Fruit fly (Drosophila melanogaster) whole organism, embryonic: Measurements from ENCODE around the gene Prx1.

Source experiments
- ATbp ChIP-seq: fragments of 200-800 bp; sonication (Bioruptor generic); optimal IDR thresholded peaks from 2 replicates; lab custom pipeline; 2017; ENCODE audit warnings: missing biosample characterization, mild to moderate bottlenecking, missing genetic modification characterization, missing genetic modification reagents
- Aef1 ChIP-seq: fragments of 200-800 bp; sonication (Bioruptor generic); IDR thresholded peaks from 3 replicates; pipeline ENCODE4 v1.3.6; 2022; ENCODE audit warnings: missing biosample characterization, missing genetic modification characterization
- B-H1 ChIP-seq: fragments of 200-800 bp; sonication (Bioruptor generic); IDR thresholded peaks from 3 replicates; pipeline ENCODE4 v1.3.6; 2022; ENCODE audit warnings: missing biosample characterization, missing genetic modification characterization
- CG10321 ChIP-seq: fragments of 200-800 bp; sonication (Bioruptor generic); IDR thresholded peaks from 2 replicates; pipeline ENCODE4 v1.3.6; 2022; ENCODE audit warnings: missing biosample characterization, missing genetic modification characterization
- CG11093 ChIP-seq: fragments of 200-800 bp; sonication (Bioruptor generic); IDR thresholded peaks from 3 replicates; pipeline ENCODE4 v1.3.6; 2022; ENCODE audit warnings: missing biosample characterization, missing genetic modification characterization
- CG12219 ChIP-seq: fragments of 200-800 bp; sonication (Bioruptor generic); optimal IDR thresholded peaks from 3 replicates; lab custom pipeline; 2018; ENCODE audit warnings: missing biosample characterization, mild to moderate bottlenecking, missing genetic modification characterization
- CG13775 ChIP-seq: fragments of 200-800 bp; sonication (Bioruptor generic); optimal IDR thresholded peaks from 3 replicates; lab custom pipeline; 2017; ENCODE audit warnings: missing biosample characterization, mild to moderate bottlenecking, missing genetic modification characterization
- CG14050 ChIP-seq: fragments of 200-800 bp; sonication (Bioruptor generic); IDR thresholded peaks from 3 replicates; pipeline ENCODE4 v1.3.6; 2022; ENCODE audit warnings: missing biosample characterization, missing genetic modification characterization
- CG14965 ChIP-seq: fragments of 200-800 bp; sonication (Bioruptor generic); optimal IDR thresholded peaks from 2 replicates; lab custom pipeline; 2016; ENCODE audit warnings: missing biosample characterization, missing genetic modification characterization, borderline replicate concordance
- CG1603 ChIP-seq: fragments of 200-800 bp; sonication (Bioruptor generic); optimal IDR thresholded peaks from 2 replicates; lab custom pipeline; 2019; ENCODE audit warnings: missing biosample characterization, mild to moderate bottlenecking, missing genetic modification characterization, moderate library complexity
- CG1647 ChIP-seq: fragments of 200-800 bp; sonication (Bioruptor generic); optimal IDR thresholded peaks from 3 replicates; lab custom pipeline; 2016; ENCODE audit warnings: missing biosample characterization, missing genetic modification characterization
- CG17359 ChIP-seq: fragments of 200-800 bp; sonication (Bioruptor generic); optimal IDR thresholded peaks from 3 replicates; lab custom pipeline; 2018; ENCODE audit warnings: missing biosample characterization, mild to moderate bottlenecking, missing genetic modification characterization, moderate library complexity
- CG2712 ChIP-seq: fragments of 200-800 bp; optimal IDR thresholded peaks from 3 replicates; lab custom pipeline; 2019; ENCODE audit warnings: missing biosample characterization, mild to moderate bottlenecking, missing genetic modification characterization, moderate library complexity
- CG2875 ChIP-seq: fragments of 200-800 bp; sonication (Bioruptor generic); optimal IDR thresholded peaks from 2 replicates; lab custom pipeline; 2017; ENCODE audit warnings: missing biosample characterization, mild to moderate bottlenecking, missing genetic modification characterization, missing genetic modification reagents
- CG31441 ChIP-seq: fragments of 200-800 bp; sonication (Bioruptor generic); IDR thresholded peaks from 2 replicates; pipeline ENCODE4 v1.3.6; 2022; ENCODE audit warnings: missing biosample characterization, missing genetic modification characterization
- CG3847 ChIP-seq: fragments of 200-800 bp; sonication (Bioruptor generic); IDR thresholded peaks from 2 replicates; pipeline ENCODE4 v1.3.6; 2022; ENCODE audit warnings: missing biosample characterization, missing genetic modification characterization
- CG4707 ChIP-seq: fragments of 200-800 bp; sonication (Bioruptor generic); optimal IDR thresholded peaks from 2 replicates; lab custom pipeline; 2018; ENCODE audit warnings: missing biosample characterization, mild to moderate bottlenecking, missing genetic modification characterization, moderate library complexity
- CG7963 ChIP-seq: fragments of 200-800 bp; sonication (Bioruptor generic); IDR thresholded peaks from 3 replicates; pipeline ENCODE4 v1.3.6; 2022; ENCODE audit warnings: missing biosample characterization, missing genetic modification characterization; ENCODE audit not compliant: partially characterized antibody
- Dad ChIP-seq: fragments of 200-800 bp; sonication (Bioruptor generic); optimal IDR thresholded peaks from 3 replicates; lab custom pipeline; 2016; ENCODE audit warnings: missing biosample characterization, missing genetic modification characterization
- Doc3 ChIP-seq: fragments of 200-800 bp; sonication (Bioruptor generic); IDR thresholded peaks from 3 replicates; pipeline ENCODE4 v1.3.6; 2022; ENCODE audit warnings: missing biosample characterization, missing genetic modification characterization; ENCODE audit not compliant: partially characterized antibody
- Drgx ChIP-seq: fragments of 200-800 bp; sonication (Bioruptor generic); IDR thresholded peaks from 2 replicates; pipeline ENCODE4 v1.3.6; 2022; ENCODE audit warnings: missing biosample characterization, missing genetic modification characterization
- Ets65A ChIP-seq: fragments of 200-800 bp; sonication (Bioruptor generic); peaks from one replicate; lab custom pipeline; 2016; ENCODE audit warnings: missing biosample characterization, missing genetic modification characterization
- Gug ChIP-seq: fragments of 200-800 bp; sonication (Bioruptor generic); IDR thresholded peaks from 4 replicates; pipeline ENCODE4 v1.3.6; 2022; ENCODE audit warnings: missing biosample characterization, missing genetic modification characterization
- Hr3 ChIP-seq: fragments of 200-800 bp; sonication (Bioruptor generic); optimal IDR thresholded peaks from 3 replicates; lab custom pipeline; 2016; ENCODE audit warnings: missing biosample characterization, missing genetic modification characterization
- Kr ChIP-seq: fragments of 200-800 bp; sonication (Bioruptor generic); optimal IDR thresholded peaks from 2 replicates; lab custom pipeline; 2017; ENCODE audit warnings: missing biosample characterization, mild to moderate bottlenecking, missing genetic modification characterization
- Lim3 ChIP-seq: fragments of 200-800 bp; sonication (Bioruptor generic); IDR thresholded peaks from 2 replicates; pipeline ENCODE4 v1.3.6; 2022; ENCODE audit warnings: missing biosample characterization, missing genetic modification characterization
- Lpt ChIP-seq: fragments of >200 bp; optimal IDR thresholded peaks from 2 replicates; lab custom pipeline; 2018; ENCODE audit warnings: missing biosample characterization, missing genetic modification characterization
- Nf-YB ChIP-seq: fragments of 200-800 bp; sonication (Bioruptor generic); optimal IDR thresholded peaks from 3 replicates; lab custom pipeline; 2019; ENCODE audit warnings: missing biosample characterization, mild to moderate bottlenecking, missing genetic modification characterization, moderate library complexity
- Ptx1 ChIP-seq: fragments of 200-800 bp; sonication (Bioruptor generic); IDR thresholded peaks from 2 replicates; pipeline ENCODE4 v1.3.6; 2022; ENCODE audit warnings: missing biosample characterization, missing genetic modification characterization
- Sox102F ChIP-seq: fragments of 200-800 bp; sonication (Bioruptor generic); optimal IDR thresholded peaks from 2 replicates; lab custom pipeline; 2018; ENCODE audit warnings: missing biosample characterization, mild to moderate bottlenecking, missing genetic modification characterization, moderate library complexity
- Spps ChIP-seq: fragments of 200-800 bp; sonication (Bioruptor generic); optimal IDR thresholded peaks from 2 replicates; lab custom pipeline; 2018; ENCODE audit warnings: missing biosample characterization, mild to moderate bottlenecking, missing genetic modification characterization
- Ssrp ChIP-seq: fragments of 200-800 bp; sonication (Bioruptor generic); optimal IDR thresholded peaks from 2 replicates; lab custom pipeline; 2018; ENCODE audit warnings: missing biosample characterization, mild to moderate bottlenecking, missing genetic modification characterization, moderate library complexity
- ac ChIP-seq: fragments of 200-800 bp; sonication (Bioruptor generic); optimal IDR thresholded peaks from 3 replicates; lab custom pipeline; 2017; ENCODE audit warnings: missing biosample characterization, mild to moderate bottlenecking, missing genetic modification characterization
- al ChIP-seq: fragments of 200-800 bp; sonication (Bioruptor generic); IDR thresholded peaks from 2 replicates; pipeline ENCODE4 v1.3.6; 2022; ENCODE audit warnings: missing biosample characterization, missing genetic modification characterization
- ase ChIP-seq: fragments of 200-800 bp; sonication (Bioruptor generic); IDR thresholded peaks from 3 replicates; pipeline ENCODE4 v1.3.6; 2022; ENCODE audit warnings: missing biosample characterization, missing genetic modification characterization
- bsh ChIP-seq, 2 experiments: fragments of 200-800 bp; sonication (Bioruptor generic); optimal IDR thresholded peaks; 2 replicates each; lab custom pipeline; 2017 to 2018; ENCODE audit warnings: mild to moderate bottlenecking in 2 of 2, missing biosample characterization in 2 of 2, missing genetic modification characterization in 2 of 2, moderate library complexity in 1 of 2
- croc ChIP-seq: fragments of 200-800 bp; sonication (Bioruptor generic); conservative IDR thresholded peaks from 3 replicates; pipeline ENCODE4 v1.3.6; 2022; ENCODE audit warnings: missing biosample characterization, missing genetic modification characterization
- eve ChIP-seq, 2 experiments: fragments of >200 bp; optimal IDR thresholded peaks; 2 replicates each; lab custom pipeline; 2017; ENCODE audit warnings: missing biosample characterization in 2 of 2, missing genetic modification characterization in 2 of 2
- fd96Cb ChIP-seq: fragments of 200-800 bp; sonication (Bioruptor generic); optimal IDR thresholded peaks from 2 replicates; lab custom pipeline; 2018; ENCODE audit warnings: missing biosample characterization, mild to moderate bottlenecking, missing genetic modification characterization, moderate library complexity
- gcm ChIP-seq: fragments of 200-800 bp; sonication (Bioruptor generic); optimal IDR thresholded peaks from 2 replicates; lab custom pipeline; 2019; ENCODE audit warnings: missing biosample characterization, mild to moderate bottlenecking, missing genetic modification characterization, moderate library complexity
- inv ChIP-seq: fragments of 200-800 bp; sonication (Bioruptor generic); IDR thresholded peaks from 2 replicates; pipeline ENCODE4 v1.3.6; 2022; ENCODE audit warnings: missing biosample characterization, missing genetic modification characterization; ENCODE audit not compliant: partially characterized antibody
- mirr ChIP-seq: fragments of 200-800 bp; sonication (Bioruptor generic); optimal IDR thresholded peaks from 3 replicates; lab custom pipeline; 2018; ENCODE audit warnings: missing biosample characterization, mild to moderate bottlenecking, missing genetic modification characterization
- pb ChIP-seq: fragments of 200-800 bp; sonication (Bioruptor generic); optimal IDR thresholded peaks from 3 replicates; lab custom pipeline; 2016; ENCODE audit warnings: missing biosample characterization, missing genetic modification characterization
- repo ChIP-seq: fragments of 200-800 bp; sonication (Bioruptor generic); optimal IDR thresholded peaks from 2 replicates; lab custom pipeline; 2016; ENCODE audit warnings: missing biosample characterization, missing genetic modification characterization
- sc ChIP-seq, 3 experiments: fragments of >200 bp in 2 of 3; fragments of 200-800 bp in 1 of 3; sonication (Bioruptor generic) in 1 of 3; optimal IDR thresholded peaks; 2 replicates in 2 of 3; 3 replicates in 1 of 3; lab custom pipeline; 2017; ENCODE audit warnings: mild to moderate bottlenecking in 1 of 3, missing biosample characterization in 1 of 3, missing genetic modification characterization in 1 of 3, missing genetic modification reagents in 1 of 3
- slbo ChIP-seq: fragments of 200-800 bp; sonication (Bioruptor generic); IDR thresholded peaks from 2 replicates; pipeline ENCODE4 v1.3.6; 2022; ENCODE audit warnings: missing biosample characterization, missing genetic modification characterization
- sqz ChIP-seq: fragments of 200-800 bp; sonication (Bioruptor generic); optimal IDR thresholded peaks from 3 replicates; lab custom pipeline; 2018; ENCODE audit warnings: missing biosample characterization, mild to moderate bottlenecking, missing genetic modification characterization
- ttk ChIP-seq: fragments of 200-800 bp; sonication (Bioruptor generic); IDR thresholded peaks from 2 replicates; pipeline ENCODE4 v2.1.2; 2022; ENCODE audit warnings: missing biosample characterization, missing genetic modification characterization
- zen2 ChIP-seq: fragments of 200-800 bp; sonication (Bioruptor generic); IDR thresholded peaks from 3 replicates; pipeline ENCODE4 v1.3.6; 2022; ENCODE audit warnings: missing biosample characterization, missing genetic modification characterization; ENCODE audit not compliant: partially characterized antibody
- zfh1 ChIP-seq: fragments of 200-800 bp; sonication (Bioruptor generic); IDR thresholded peaks from 3 replicates; pipeline ENCODE4 v1.3.6; 2022; ENCODE audit warnings: missing biosample characterization, missing genetic modification characterization

The Prx1 gene

DNA sequence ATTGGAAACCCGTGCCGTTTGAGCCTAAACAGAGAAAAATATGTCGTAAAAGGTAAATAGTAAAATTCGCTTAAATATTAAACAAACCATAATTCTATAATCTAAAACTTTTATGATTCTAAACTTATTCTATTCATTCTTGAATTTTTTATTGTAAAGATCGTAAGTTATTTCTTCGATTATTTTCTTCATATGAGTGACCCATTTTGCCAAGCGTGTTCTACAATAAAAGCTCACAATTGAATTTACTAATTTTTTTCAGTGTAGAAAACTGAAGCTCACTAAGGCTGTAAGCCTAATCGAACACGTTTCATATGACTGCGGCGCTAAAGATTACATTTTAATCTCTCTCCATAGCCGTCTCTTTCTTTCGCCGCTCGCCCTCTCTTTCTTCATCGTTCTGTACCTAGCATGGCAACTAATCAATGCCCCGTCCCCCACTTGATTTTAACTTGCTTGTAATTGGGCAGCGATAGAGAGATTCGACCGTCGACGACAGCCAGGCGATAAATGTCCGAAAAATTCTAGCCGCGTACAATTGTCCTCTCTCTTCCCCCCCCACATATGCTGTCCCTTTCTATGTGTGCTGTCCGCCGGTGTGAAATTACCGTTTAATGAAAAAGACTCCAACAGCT, 35.8 kb upstream of the Prx1 start (continued):
- TF ChIP-seq CG1647 (GFP tag; lab: Kevin White, UChicago) (no peak), al (no peak), CG14965 (GFP tag; lab: Kevin White, UChicago) (no peak), pb (GFP tag; lab: Kevin White, UChicago) (no peak), zfh1 (GFP tag; lab: Robert Waterston, UW) (no peak), Ptx1 (GFP tag; lab: Robert Waterston, UW) (no peak), croc (GFP tag; lab: Robert Waterston, UW) (no peak), CG10321 (GFP tag; lab: Robert Waterston, UW) (peak; percentile 62), CG13775 (GFP tag; lab: Kevin White, UChicago) (no peak), zen2 (GFP tag; lab: Robert Waterston, UW) (no peak), inv (GFP tag; lab: Robert Waterston, UW) (no peak), Aef1 (no peak), eve (GFP tag; optimal IDR thresholded peaks at IDR 0.05; lab: Kevin White, UChicago) (no peak), CG14050 (no peak), Ets65A (GFP tag; lab: Kevin White, UChicago) (no peak), CG2875 (GFP tag; lab: Kevin White, UChicago) (no peak), ase (GFP tag; lab: Robert Waterston, UW) (no peak), CG12219 (GFP tag; lab: Kevin White, UChicago) (no peak), Nf-YB (GFP tag; lab: Kevin White, UChicago) (peak; percentile 90), CG17359 (tag; lab: Kevin White, UChicago) (peak; percentile 3), sc (optimal IDR thresholded peaks at IDR 0.05; lab: Kevin White, UChicago) (no peak), sc (GFP tag; optimal IDR thresholded peaks at IDR 0.05; lab: Kevin White, UChicago) (no peak), CG7963 (GFP tag; lab: Robert Waterston, UW) (no peak), Spps (tag; lab: Kevin White, UChicago) (peak; percentile 31), Lpt (GFP tag; lab: Kevin White, UChicago) (no peak), CG31441 (no peak), Dad (GFP tag; lab: Kevin White, UChicago) (no peak), fd96Cb (tag; lab: Kevin White, UChicago) (peak; percentile 31), Ssrp (tag; lab: Kevin White, UChicago) (no peak), ac (no peak), sqz (GFP tag; lab: Kevin White, UChicago) (no peak), bsh (GFP tag; optimal IDR thresholded peaks at IDR 0.05; lab: Kevin White, UChicago) (peak in 1 of 2 experiments; percentile 27), ATbp (peak; percentile 36), CG2712 (tag; lab: Kevin White, UChicago) (peak; percentile 31), mirr (GFP tag; lab: Kevin White, UChicago) (no peak), ttk (GFP tag; lab: Robert Waterston, UW) (0 out of 2 replicates have a peak, but pooled peaks have one; percentile 5), Kr (no peak), Lim3 (GFP tag; lab: Robert Waterston, UW) (no peak), Hr3 (GFP tag; lab: Kevin White, UChicago) (no peak), slbo (GFP tag; lab: Robert Waterston, UW) (no peak), Sox102F (GFP tag; lab: Kevin White, UChicago) (peak; percentile 8), Doc3 (GFP tag; lab: Robert Waterston, UW) (no peak), repo (GFP tag; lab: Kevin White, UChicago) (peak; percentile 6), gcm (GFP tag; lab: Kevin White, UChicago) (no peak), B-H1 (GFP tag; lab: Robert Waterston, UW) (no peak), CG1603 (tag; lab: Kevin White, UChicago) (no peak), CG11093 (GFP tag; lab: Robert Waterston, UW) (no peak), Drgx (GFP tag; lab: Robert Waterston, UW) (peak; percentile 40; the same call in 1 of the 2 replicates), CG4707 (GFP tag; lab: Kevin White, UChicago) (no peak), CG3847 (no peak), Gug (GFP tag; lab: Robert Waterston, UW) (no peak)
